Fruit fly (Drosophila melanogaster) whole organism, larva: Measurements from ENCODE around the gene Ilp5.
A peak's percentile ranks its signal among the peaks of the same experiment; 100 is the strongest.

Experiments
- noc ChIP-seq: fragments of 200-800 bp; sonication (Bioruptor generic); optimal IDR thresholded peaks from 3 replicates; lab custom pipeline; 2019; ENCODE audit warnings: missing biosample characterization, mild to moderate bottlenecking, missing genetic modification characterization, moderate library complexity

Ilp5 gene

dm6 chr3L:9823797-9824196 is at the start of gene Ilp5:
Gene Ilp5, minus strand, starts transcription at chr3L:9823897.
- no peak for TF ChIP-seq noc (tag; lab: Kevin White, UChicago)

dm6 chr3L:9872035-9872434 is 48.3 kb upstream of the Ilp5 start:
- TF ChIP-seq noc (tag; lab: Kevin White, UChicago), result no peak

- TF ChIP-seq noc (tag; lab: Kevin White, UChicago), result no peak
These were observed 41.4 kb upstream of the Ilp5 start for dm6 chr3L:9865053-9865442.

- TF ChIP-seq noc (tag; lab: Kevin White, UChicago), result no peak
These were observed 40.8 kb upstream of the Ilp5 start, which contains the start of the genes iPLA2-VIA and Ciz1 for dm6 chr3L:9864275-9865052. Gene iPLA2-VIA, minus strand, starts transcription at chr3L:9864349. Gene Ciz1, plus strand, starts transcription at chr3L:9864639.

dm6 chr3L:9863656-9864055 is 40.0 kb upstream of the Ilp5 start:
- TF ChIP-seq noc (tag; lab: Kevin White, UChicago), result no peak

- no peak for TF ChIP-seq noc (tag; lab: Kevin White, UChicago)
These were observed 35.9 kb upstream of the Ilp5 start, which contains the start of gene CG10809 for dm6 chr3L:9859624-9860023. Gene CG10809, minus strand, starts transcription at chr3L:9859889.

DNA sequence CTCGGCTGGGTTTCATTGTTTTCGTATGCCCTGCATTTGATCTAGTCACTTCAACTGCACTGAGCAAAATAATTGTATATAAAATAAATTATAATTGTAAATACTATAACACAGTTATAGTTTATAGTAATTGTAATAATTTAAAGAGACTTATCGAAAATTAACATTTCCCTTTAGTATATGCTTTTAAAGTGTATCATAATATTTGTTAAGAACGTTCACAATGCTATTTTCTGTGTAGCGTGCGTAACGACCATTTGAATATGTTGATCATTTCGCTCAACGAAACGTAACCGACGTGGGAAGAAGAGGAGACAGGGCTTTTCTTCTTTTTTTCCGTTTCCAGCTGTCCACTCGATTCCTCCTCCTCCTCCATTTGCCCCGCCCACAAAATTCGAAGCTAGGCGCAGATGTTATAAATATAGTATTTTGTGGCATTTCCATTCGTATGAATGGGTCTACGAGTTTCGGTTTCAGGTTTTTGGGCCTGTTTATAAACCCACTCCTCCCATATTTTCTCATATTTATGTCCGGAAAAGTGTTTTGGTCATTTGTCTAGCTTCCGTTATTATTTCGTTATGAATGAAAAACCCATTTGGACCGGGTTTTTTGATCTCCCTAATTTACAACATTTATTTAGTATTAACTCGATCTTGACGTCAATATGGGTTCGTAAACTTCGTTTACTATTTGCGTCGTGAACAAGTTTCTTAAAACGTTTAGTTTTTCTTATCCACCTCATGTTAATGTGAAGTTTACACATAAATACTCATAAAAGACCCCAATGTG is 32.9 kb upstream of the Ilp5 start:
- TF ChIP-seq noc (tag; lab: Kevin White, UChicago), result no peak

DNA sequence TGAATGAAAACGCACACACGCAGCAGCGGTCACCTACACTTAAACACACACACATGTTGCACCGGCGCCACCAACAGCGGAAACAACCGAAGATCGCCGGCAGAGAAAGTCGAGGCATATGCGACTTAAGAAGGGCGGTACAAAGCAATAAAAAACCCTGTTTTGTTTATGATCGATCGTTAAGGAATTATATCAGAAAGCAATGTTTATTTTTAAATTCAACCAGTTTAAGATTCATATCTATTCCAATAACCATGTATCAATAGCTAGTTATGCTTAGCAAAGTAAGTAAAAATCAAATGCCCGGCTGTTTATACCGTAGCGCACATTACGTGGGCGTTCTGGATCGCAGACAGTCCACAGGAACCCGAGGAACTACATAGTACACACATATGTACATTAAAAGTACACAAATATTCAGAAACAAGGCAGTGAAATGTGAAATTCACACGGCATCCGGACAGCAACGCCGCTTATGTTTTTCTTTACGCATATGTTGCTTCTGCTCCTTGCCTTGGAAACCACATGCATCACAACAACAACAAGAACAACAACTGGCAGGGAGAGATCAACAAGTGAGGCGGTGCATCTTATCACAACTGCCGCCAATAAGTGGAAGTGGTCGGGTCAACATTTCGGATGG is 32.2 kb upstream of the Ilp5 start:
- peak; percentile 85 for TF ChIP-seq noc (tag; lab: Kevin White, UChicago)

DNA sequence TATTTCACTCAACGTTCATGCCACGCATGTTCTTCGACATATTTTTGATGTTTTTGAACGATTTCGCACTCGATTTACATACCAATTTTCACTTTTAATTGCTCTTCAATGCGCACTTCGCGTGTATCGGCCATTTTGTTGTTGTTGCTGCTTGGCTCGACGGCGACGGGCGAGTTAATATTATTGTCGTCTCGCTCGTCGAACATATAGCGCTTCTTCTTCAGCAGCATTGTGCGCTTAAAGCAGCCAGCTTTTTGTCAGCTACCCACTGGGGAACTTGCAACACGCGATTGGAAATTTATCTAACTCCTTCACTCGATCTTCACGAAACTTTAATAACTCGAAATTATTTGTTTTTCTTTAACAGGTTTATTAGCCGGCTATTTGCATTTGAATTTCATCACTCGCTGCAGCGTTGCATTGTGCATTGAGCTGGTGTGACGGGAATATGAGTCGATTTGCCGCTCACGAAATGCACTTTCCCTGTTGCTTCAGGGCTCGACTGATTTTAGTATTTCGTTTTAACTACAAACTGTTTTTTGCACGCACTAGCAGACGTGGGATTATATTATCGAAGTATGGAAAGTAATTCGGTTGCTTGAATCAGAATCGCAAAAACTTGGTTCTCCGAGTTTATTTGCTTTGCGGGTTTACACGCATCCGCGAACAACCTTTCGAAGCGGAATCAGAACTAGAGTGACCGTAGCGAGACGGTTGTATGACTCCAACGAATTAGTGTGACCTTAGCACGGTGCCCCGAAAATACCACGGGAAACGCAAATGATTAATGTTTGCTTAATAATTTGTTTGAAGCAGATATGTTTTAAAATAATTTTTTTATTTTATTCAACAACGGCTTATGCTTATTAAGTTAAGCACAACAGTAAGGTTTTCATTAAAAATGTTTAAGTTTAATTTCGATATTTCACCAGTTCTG is 31.2 kb upstream of the Ilp5 start, which contains the start of gene RasGAP1:
Gene RasGAP1, minus strand, starts transcription at position 703 of the 937 bp plus-strand sequence.
- no peak for TF ChIP-seq noc (tag; lab: Kevin White, UChicago)

DNA sequence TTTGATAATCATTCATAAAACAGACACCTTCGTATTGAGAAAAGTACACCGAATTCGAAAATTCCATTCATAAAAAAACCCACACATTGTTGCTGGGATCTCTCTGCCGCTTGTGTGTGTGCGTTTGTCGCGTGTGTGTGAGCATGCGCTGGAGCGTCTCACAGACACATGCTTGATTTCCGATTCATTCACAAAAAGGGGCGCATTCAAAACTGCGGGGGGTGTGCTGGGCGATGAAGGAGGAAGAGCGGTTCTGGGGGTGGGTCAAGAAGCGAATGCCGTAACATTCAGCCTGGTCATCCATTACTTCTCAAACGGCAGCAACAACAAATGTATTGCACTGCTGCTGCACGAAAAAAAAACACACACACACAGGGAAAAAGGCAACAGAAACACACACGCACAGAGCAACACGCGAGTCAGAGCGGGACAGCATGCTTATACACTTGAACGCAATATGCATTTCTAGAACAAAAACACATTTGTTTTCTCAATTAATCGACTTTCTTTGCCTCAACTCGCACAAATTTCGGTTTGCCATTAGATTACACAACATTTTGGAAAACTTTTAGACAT is 30.3 kb upstream of the Ilp5 start:
- TF ChIP-seq noc (tag; lab: Kevin White, UChicago), result no peak

DNA sequence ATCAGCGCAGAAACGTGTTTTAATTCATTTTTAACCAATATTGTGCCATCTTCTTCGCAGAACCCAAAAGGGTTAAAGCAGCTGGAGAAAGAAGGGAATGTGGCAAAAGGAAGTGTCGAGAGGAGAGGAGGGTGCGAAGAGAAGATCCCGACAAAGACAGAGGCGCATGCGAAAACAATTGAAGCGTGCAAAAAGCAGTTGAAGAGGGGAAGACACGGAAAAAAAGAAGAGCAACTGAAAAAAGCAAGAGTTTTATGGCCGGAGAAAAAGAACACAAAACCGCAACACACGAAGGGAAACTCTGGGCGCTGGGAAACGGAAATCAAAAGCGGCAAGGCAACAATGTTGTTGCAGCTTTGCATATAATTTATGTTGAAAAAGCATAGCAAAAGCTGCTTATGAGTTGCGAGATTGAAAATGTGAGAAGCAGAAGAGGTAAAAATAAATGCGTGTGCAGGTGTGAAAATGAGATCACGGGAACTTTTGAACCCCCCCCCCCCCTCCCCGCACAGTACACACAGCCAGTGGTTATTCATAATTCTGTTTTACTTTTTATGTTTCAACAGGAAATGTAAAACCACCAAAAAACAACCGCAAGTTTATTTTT is 29.5 kb upstream of the Ilp5 start:
- TF ChIP-seq noc (tag; lab: Kevin White, UChicago), result no peak

dm6 chr3L:9851000-9851671 is 27.4 kb upstream of the Ilp5 start:
- TF ChIP-seq noc (tag; lab: Kevin White, UChicago), result no peak

dm6 chr3L:9850114-9850513 is 26.4 kb upstream of the Ilp5 start:
- no peak for TF ChIP-seq noc (tag; lab: Kevin White, UChicago)
